Worm (Caenorhabditis elegans) whole organism, young adult: ENCODE results near the gene algn-11.

Source experiments
- B0336.3 ChIP-seq: fragments of 200-800 bp; sonication (Bioruptor generic); IDR thresholded peaks from 2 replicates; pipeline ENCODE4 v1.3.6; 2022; ENCODE audit warnings: missing genetic modification characterization, missing compliant biosample characterization
- D2030.7 ChIP-seq: fragments of 200-800 bp; sonication (Bioruptor generic); IDR thresholded peaks from 2 replicates; pipeline ENCODE4 v1.3.6; 2022; ENCODE audit warnings: missing genetic modification reagents, missing genetic modification characterization, missing compliant biosample characterization
- F33H1.4 ChIP-seq: fragments of 200-800 bp; sonication (Bioruptor generic); IDR thresholded peaks from 2 replicates; pipeline ENCODE4 v1.3.6; 2022; ENCODE audit warnings: missing genetic modification reagents, missing genetic modification characterization, missing compliant biosample characterization
- F37B4.10 ChIP-seq: fragments of 200-800 bp; sonication (Bioruptor generic); IDR thresholded peaks from 2 replicates; pipeline ENCODE4 v1.3.6; 2022; ENCODE audit warnings: missing genetic modification characterization, missing compliant biosample characterization
- F39B2.1 ChIP-seq: fragments of 200-800 bp; sonication (Bioruptor generic); IDR thresholded peaks from 2 replicates; pipeline ENCODE4 v1.3.6; 2022; ENCODE audit warnings: missing genetic modification reagents, missing genetic modification characterization, missing compliant biosample characterization
- F55B11.4 ChIP-seq: sonication (generic microtip); optimal IDR thresholded peaks from 2 replicates; lab custom pipeline; 2016; ENCODE audit warnings: missing compliant biosample characterization, missing genetic modification characterization, borderline replicate concordance; ENCODE audit not compliant: insufficient read depth
- F57C9.4 ChIP-seq: sonication (generic microtip); optimal IDR thresholded peaks from 2 replicates; lab custom pipeline; 2017; ENCODE audit warnings: mild to moderate bottlenecking, missing genetic modification characterization, missing compliant biosample characterization
- K12H6.12 ChIP-seq: fragments of 200-800 bp; sonication (Bioruptor generic); optimal IDR thresholded peaks from 2 replicates; lab custom pipeline; 2018; ENCODE audit warnings: mild to moderate bottlenecking, missing genetic modification characterization, missing compliant biosample characterization
- ZK185.1 ChIP-seq: sonication (generic microtip); optimal IDR thresholded peaks from 2 replicates; lab custom pipeline; 2016; ENCODE audit warnings: mild to moderate bottlenecking, missing genetic modification characterization, missing compliant biosample characterization; ENCODE audit not compliant: poor library complexity, severe bottlenecking
- aptf-2 ChIP-seq: fragments of 200-800 bp; sonication (Bioruptor generic); conservative IDR thresholded peaks from 2 replicates; pipeline ENCODE4 v1.3.6; 2022; ENCODE audit warnings: missing genetic modification reagents, missing genetic modification characterization, missing compliant biosample characterization
- attf-6 ChIP-seq: fragments of 200-800 bp; sonication (Bioruptor generic); IDR thresholded peaks from 2 replicates; pipeline ENCODE4 v1.3.6; 2022; ENCODE audit warnings: missing genetic modification reagents, missing genetic modification characterization, missing compliant biosample characterization
- bed-1 ChIP-seq: fragments of 200-800 bp; sonication (Bioruptor generic); IDR thresholded peaks from 2 replicates; pipeline ENCODE4 v1.3.6; 2022; ENCODE audit warnings: missing genetic modification reagents, missing genetic modification characterization, missing compliant biosample characterization
- bed-2 ChIP-seq: fragments of 200-800 bp; sonication (Bioruptor generic); IDR thresholded peaks from 2 replicates; pipeline ENCODE4 v1.3.6; 2022; ENCODE audit warnings: missing genetic modification reagents, missing genetic modification characterization, missing compliant biosample characterization
- ccch-3 ChIP-seq: fragments of 200-800 bp; sonication (Bioruptor generic); optimal IDR thresholded peaks from 2 replicates; lab custom pipeline; 2018; ENCODE audit warnings: mild to moderate bottlenecking, missing genetic modification characterization, missing compliant biosample characterization
- ceh-40 ChIP-seq: fragments of 200-800 bp; sonication (Bioruptor generic); IDR thresholded peaks from 2 replicates; pipeline ENCODE4 v1.3.6; 2022; ENCODE audit warnings: missing genetic modification characterization, missing compliant biosample characterization
- ceh-91 ChIP-seq: fragments of 200-800 bp; sonication (Bioruptor generic); IDR thresholded peaks from 2 replicates; pipeline ENCODE4 v1.3.6; 2022; ENCODE audit warnings: missing genetic modification reagents, missing genetic modification characterization, missing compliant biosample characterization
- chd-7 ChIP-seq: sonication (generic microtip); optimal IDR thresholded peaks from 2 replicates; lab custom pipeline; 2016; ENCODE audit warnings: mild to moderate bottlenecking, missing genetic modification characterization, moderate library complexity, missing compliant biosample characterization
- gei-17 ChIP-seq: fragments of 200-800 bp; sonication (Bioruptor generic); optimal IDR thresholded peaks from 2 replicates; lab custom pipeline; 2018; ENCODE audit warnings: mild to moderate bottlenecking, missing genetic modification characterization, missing compliant biosample characterization
- hlh-12 ChIP-seq: sonication (generic microtip); optimal IDR thresholded peaks from 2 replicates; lab custom pipeline; 2016; ENCODE audit warnings: missing genetic modification characterization, missing compliant biosample characterization
- hmg-1.2 ChIP-seq: fragments of 200-800 bp; sonication (Bioruptor generic); IDR thresholded peaks from 2 replicates; pipeline ENCODE4 v1.3.6; 2022; ENCODE audit warnings: missing genetic modification reagents, missing genetic modification characterization, missing compliant biosample characterization
- hrde-1 ChIP-seq: sonication (generic microtip); optimal IDR thresholded peaks from 2 replicates; lab custom pipeline; 2016; ENCODE audit warnings: missing genetic modification characterization, mild to moderate bottlenecking, missing compliant biosample characterization, moderate library complexity, missing genotype, missing genetic modification reagents, borderline replicate concordance
- hsf-1 ChIP-seq: fragments of 200-800 bp; sonication (Bioruptor generic); IDR thresholded peaks from 2 replicates; pipeline ENCODE4 v1.3.6; 2022; ENCODE audit warnings: missing genetic modification reagents, missing genetic modification characterization, missing compliant biosample characterization
- madf-6 ChIP-seq: fragments of 200-800 bp; sonication (Bioruptor generic); IDR thresholded peaks from 2 replicates; pipeline ENCODE4 v1.3.6; 2022; ENCODE audit warnings: missing genetic modification reagents, missing genetic modification characterization, missing compliant biosample characterization
- mes-4 ChIP-seq: sonication (generic microtip); optimal IDR thresholded peaks from 2 replicates; lab custom pipeline; 2016; ENCODE audit warnings: missing genotype, missing genetic modification characterization, missing compliant biosample characterization
- nfya-1 ChIP-seq: sonication (generic microtip); optimal IDR thresholded peaks from 2 replicates; lab custom pipeline; 2017; ENCODE audit warnings: antibody characterized with exemption, missing compliant biosample characterization, missing genetic modification characterization, borderline replicate concordance; ENCODE audit not compliant: insufficient read depth
- nhr-179 ChIP-seq: sonication (generic microtip); optimal IDR thresholded peaks from 2 replicates; lab custom pipeline; 2016; ENCODE audit warnings: mild to moderate bottlenecking, missing genetic modification characterization, missing compliant biosample characterization
- nhr-27 ChIP-seq: fragments of 200-800 bp; sonication (Bioruptor generic); optimal IDR thresholded peaks from 2 replicates; lab custom pipeline; 2018; ENCODE audit warnings: mild to moderate bottlenecking, missing genetic modification characterization, moderate library complexity, missing compliant biosample characterization
- pha-4 ChIP-seq: fragments of 150-350 bp; sonication (generic microtip); optimal IDR thresholded peaks from 2 replicates; lab custom pipeline; 2014; ENCODE audit warnings: missing biosample characterization, missing genetic modification reagents, missing genetic modification characterization
- rcor-1 ChIP-seq: fragments of 200-800 bp; sonication (Bioruptor generic); IDR thresholded peaks from 2 replicates; pipeline ENCODE4 v1.3.6; 2022; ENCODE audit warnings: missing genetic modification reagents, missing genetic modification characterization, missing compliant biosample characterization
- sdz-38 ChIP-seq: sonication (generic microtip); optimal IDR thresholded peaks from 2 replicates; lab custom pipeline; 2016; ENCODE audit warnings: missing genotype, missing genetic modification characterization, missing compliant biosample characterization
- snpc-1.1 ChIP-seq: sonication (generic microtip); optimal IDR thresholded peaks from 2 replicates; lab custom pipeline; 2017; ENCODE audit warnings: missing genetic modification characterization, mild to moderate bottlenecking, missing compliant biosample characterization, antibody characterized with exemption, moderate library complexity, missing genotype, missing genetic modification reagents; ENCODE audit not compliant: insufficient read depth
- snpc-3.4 ChIP-seq: sonication (generic microtip); optimal IDR thresholded peaks from 2 replicates; lab custom pipeline; 2017; ENCODE audit warnings: missing genetic modification characterization, mild to moderate bottlenecking, missing compliant biosample characterization, antibody characterized with exemption, moderate library complexity, missing genotype, missing genetic modification reagents
- sptf-2 ChIP-seq: fragments of 200-800 bp; sonication (Bioruptor generic); optimal IDR thresholded peaks from 2 replicates; lab custom pipeline; 2018; ENCODE audit warnings: mild to moderate bottlenecking, missing genetic modification characterization, missing compliant biosample characterization
- tbx-9 ChIP-seq: sonication (generic microtip); optimal IDR thresholded peaks from 2 replicates; lab custom pipeline; 2016; ENCODE audit warnings: borderline replicate concordance, missing genetic modification characterization, inconsistent platforms, missing compliant biosample characterization
- tlf-1 ChIP-seq: fragments of 200-800 bp; sonication (Bioruptor generic); optimal IDR thresholded peaks from 2 replicates; lab custom pipeline; 2018; ENCODE audit warnings: mild to moderate bottlenecking, missing genetic modification characterization, missing compliant biosample characterization
- unc-62 ChIP-seq: fragments of 150-350 bp; optimal IDR thresholded peaks from 2 replicates; lab custom pipeline; 2014; ENCODE audit warnings: missing biosample characterization, missing genetic modification reagents, missing genetic modification characterization
- zim-3 ChIP-seq: sonication (generic microtip); optimal IDR thresholded peaks from 2 replicates; lab custom pipeline; 2017; ENCODE audit warnings: mild to moderate bottlenecking, missing genetic modification characterization, moderate library complexity, missing compliant biosample characterization
- ztf-25 ChIP-seq: fragments of 200-800 bp; sonication (Bioruptor generic); IDR thresholded peaks from 2 replicates; pipeline ENCODE4 v1.3.6; 2022; ENCODE audit warnings: missing genetic modification reagents, missing genetic modification characterization, missing compliant biosample characterization
- ztf-3 ChIP-seq: fragments of 200-800 bp; sonication (Bioruptor generic); optimal IDR thresholded peaks from 2 replicates; lab custom pipeline; 2018; ENCODE audit warnings: mild to moderate bottlenecking, missing genetic modification characterization, missing compliant biosample characterization
- ztf-6 ChIP-seq: fragments of 200-800 bp; sonication (Bioruptor generic); IDR thresholded peaks from 2 replicates; pipeline ENCODE4 v1.3.6; 2022; ENCODE audit warnings: missing genetic modification reagents, missing genetic modification characterization, missing compliant biosample characterization

algn-11 gene

ce11 chrIII:7258931-7259330 lies 31.4 kb downstream of the algn-11 start, which contains the start of gene B0361.4:
B0361.4 (plus strand) TSS chrIII:7258991.
- no peak for TF ChIP-seq ceh-40 (GFP tag; lab: Robert Waterston, UW)
- TF ChIP-seq K12H6.12, result no peak
- TF ChIP-seq chd-7 (tag; lab: Kevin White, UChicago), result no peak
- no peak for TF ChIP-seq F39B2.1
- no peak for TF ChIP-seq sptf-2 (GFP tag; lab: Kevin White, UChicago)
- no peak for TF ChIP-seq F37B4.10 (GFP tag; lab: Robert Waterston, UW)
- TF ChIP-seq tlf-1, result no peak
- TF ChIP-seq nhr-27 (tag; lab: Kevin White, UChicago), result no peak
- no peak for TF ChIP-seq B0336.3 (GFP tag; lab: Robert Waterston, UW)
- no peak for TF ChIP-seq nhr-179 (tag; lab: Kevin White, UChicago)
- no peak for TF ChIP-seq ccch-3 (GFP tag; lab: Kevin White, UChicago)
- TF ChIP-seq bed-2, result no peak
- no peak for TF ChIP-seq F33H1.4 (GFP tag; lab: Robert Waterston, UW)
- no peak for TF ChIP-seq pha-4 (tag; lab: Kevin White, UChicago)
- TF ChIP-seq mes-4, result no peak
- TF ChIP-seq madf-6 (GFP tag; lab: Robert Waterston, UW), result no peak
- no peak for TF ChIP-seq snpc-1.1
- TF ChIP-seq ZK185.1 (tag; lab: Kevin White, UChicago), result no peak
- TF ChIP-seq snpc-3.4 (tag; lab: Kevin White, UChicago), result no peak
- TF ChIP-seq F57C9.4 (tag; lab: Kevin White, UChicago), result no peak

DNA sequence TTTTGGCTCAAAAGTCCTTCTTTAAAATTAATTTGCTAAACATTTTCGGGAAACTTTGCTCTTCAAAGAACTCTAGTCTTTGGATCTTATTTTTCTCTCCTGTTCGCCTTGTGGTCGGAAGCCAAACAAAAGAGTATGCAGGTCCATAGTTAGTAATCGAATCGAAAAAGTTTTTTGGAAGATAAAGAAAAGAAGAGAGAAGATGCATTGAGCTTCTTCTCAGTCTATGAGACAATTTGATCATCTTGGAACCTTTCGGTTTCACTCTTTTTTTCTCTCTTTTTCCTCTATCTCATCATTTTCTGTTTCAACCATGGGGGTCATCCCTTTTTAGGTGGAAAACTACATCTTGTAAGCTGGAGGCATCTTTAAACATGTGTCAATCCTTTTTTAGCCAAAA lies 36.7 kb downstream of the algn-11 start:
- TF ChIP-seq gei-17 (GFP tag; lab: Kevin White, UChicago), result no peak
- TF ChIP-seq tbx-9, result no peak
- TF ChIP-seq ztf-3 (GFP tag; lab: Kevin White, UChicago), result no peak
- no peak for TF ChIP-seq nfya-1 (tag; lab: Kevin White, UChicago)
- TF ChIP-seq D2030.7 (GFP tag; lab: Robert Waterston, UW), result no peak
- TF ChIP-seq ztf-25 (GFP tag; lab: Robert Waterston, UW), result no peak
- TF ChIP-seq unc-62 (GFP tag; lab: Kevin White, UChicago), result no peak
- TF ChIP-seq F55B11.4 (tag; lab: Kevin White, UChicago), result no peak
- no peak for TF ChIP-seq hmg-1.2 (GFP tag; lab: Robert Waterston, UW)

- TF ChIP-seq F55B11.4 (tag; lab: Kevin White, UChicago) (no peak), ceh-91 (no peak), hsf-1 (GFP tag; lab: Robert Waterston, UW) (no peak), bed-1 (no peak), aptf-2 (no peak), gei-17 (GFP tag; lab: Kevin White, UChicago) (no peak), attf-6 (GFP tag; lab: Robert Waterston, UW) (no peak), rcor-1 (GFP tag; lab: Robert Waterston, UW) (no peak), sdz-38 (tag; lab: Kevin White, UChicago) (no peak), tbx-9 (no peak), zim-3 (tag; lab: Kevin White, UChicago) (no peak), hrde-1 (tag; lab: Kevin White, UChicago) (no peak), hlh-12 (tag; lab: Kevin White, UChicago) (no peak), ztf-6 (GFP tag; lab: Robert Waterston, UW) (no peak), ztf-3 (GFP tag; lab: Kevin White, UChicago) (no peak)
Observed at ce11 chrIII:7247740-7248139, 42.6 kb downstream of the algn-11 start, which contains the start of gene zmp-6. zmp-6 (minus strand) TSS chrIII:7247840.
